Fruit fly (Drosophila melanogaster) Kc167 (cell line): ENCODE measurements around the gene CG32669.

Experiments used
- Myc ChIP-seq: fragments of >200 bp; optimal IDR thresholded peaks from 2 replicates; lab custom pipeline; 2017; ENCODE audit warnings: missing external identifiers
- Sin3A ChIP-seq: fragments of >200 bp; optimal IDR thresholded peaks from 2 replicates; lab custom pipeline; 2018; ENCODE audit warnings: missing external identifiers
- h ChIP-seq: fragments of >200 bp; optimal IDR thresholded peaks from 3 replicates; lab custom pipeline; 2018; ENCODE audit warnings: missing external identifiers
- insv ChIP-seq: fragments of >200 bp; optimal IDR thresholded peaks from 3 replicates; lab custom pipeline; 2018; ENCODE audit warnings: missing external identifiers
- psq ChIP-seq: fragments of >200 bp; optimal IDR thresholded peaks from 2 replicates; lab custom pipeline; 2017; ENCODE audit warnings: missing external identifiers
- ttk ChIP-seq: sonication (Bioruptor generic); optimal IDR thresholded peaks from 2 replicates; lab custom pipeline; 2017; ENCODE audit warnings: missing external identifiers

The CG32669 gene

DNA sequence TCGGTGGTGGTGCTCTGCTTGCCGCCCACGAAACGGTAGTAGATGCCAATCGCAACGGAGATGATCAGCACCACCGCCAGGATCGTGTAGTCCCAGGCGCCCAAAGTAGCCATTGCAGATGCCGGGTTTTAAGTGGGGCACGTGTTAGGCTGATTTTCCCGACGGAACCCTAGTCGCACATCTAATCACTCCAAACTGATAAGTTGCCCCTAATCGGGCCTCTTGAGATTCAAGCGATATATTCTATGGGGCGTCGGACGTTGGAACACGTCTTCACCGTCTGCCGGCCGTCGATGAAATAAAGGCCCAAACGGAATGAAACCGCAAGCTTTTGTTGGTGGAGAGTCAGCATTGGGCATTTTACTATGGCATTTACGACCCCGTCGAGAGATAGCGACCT is at the start of gene CG32669:
Gene CG32669, minus strand, starts transcription at position 275 of the 400 bp plus-strand sequence.
- TF ChIP-seq insv (no peak), Sin3A (no peak), psq (lab: Kevin White, UChicago) (no peak), ttk (lab: Kevin White, UChicago) (no peak), Myc (no peak), h (lab: Kevin White, UChicago) (no peak)

DNA sequence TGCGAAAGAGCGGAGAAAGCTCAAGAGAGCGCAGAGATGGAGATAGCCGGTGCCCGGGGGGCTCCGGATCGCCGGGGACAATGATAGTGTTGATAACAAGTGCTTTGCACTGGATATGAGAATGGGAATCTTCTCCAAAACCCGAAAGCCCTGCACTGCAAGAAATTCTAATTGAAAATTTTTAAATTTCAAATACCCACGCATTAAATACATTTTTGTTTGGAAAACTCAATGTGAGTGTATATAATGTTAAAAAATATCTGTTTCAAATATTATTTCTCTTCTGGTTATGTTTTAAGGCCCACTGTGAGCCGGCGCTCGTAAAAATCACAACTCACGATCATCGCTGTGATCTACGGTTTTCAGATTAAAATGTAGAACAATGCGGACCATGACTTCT is 48.3 kb upstream of the CG32669 start:
- no peak for TF ChIP-seq h (lab: Kevin White, UChicago)
- no peak for TF ChIP-seq psq (lab: Kevin White, UChicago)
- TF ChIP-seq Myc: no peak
- TF ChIP-seq Sin3A: no peak
- no peak for TF ChIP-seq ttk (lab: Kevin White, UChicago)
- no peak for TF ChIP-seq insv

DNA sequence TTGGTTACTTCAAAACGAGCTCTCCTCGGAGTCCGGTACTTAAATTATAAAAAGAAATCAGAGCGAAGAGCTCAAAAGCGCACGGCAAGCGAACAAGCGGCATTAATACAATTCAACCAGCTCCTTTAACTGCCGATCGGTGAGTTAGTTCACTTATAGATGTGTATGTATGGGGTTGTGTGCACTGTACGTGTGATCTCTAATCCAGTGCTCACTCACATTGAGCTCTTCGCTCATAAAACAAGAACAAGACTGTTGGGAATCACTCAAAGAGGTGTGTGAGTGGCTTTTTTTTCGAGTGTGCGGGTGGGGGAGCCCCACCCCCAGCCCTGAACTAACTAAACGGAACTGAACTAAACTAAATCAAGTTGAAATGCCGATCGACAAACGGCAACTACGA is 46.3 kb upstream of the CG32669 start, which contains the start of gene Ork1:
Gene Ork1, minus strand, starts transcription at position 101 of the 400 bp plus-strand sequence.
- TF ChIP-seq psq (lab: Kevin White, UChicago) (no peak), ttk (lab: Kevin White, UChicago) (no peak), h (lab: Kevin White, UChicago) (no peak), Sin3A (no peak), insv (no peak)

dm6 chrX:10889955-10890617 is 45.2 kb upstream of the CG32669 start:
- TF ChIP-seq Myc: no peak
- TF ChIP-seq insv: no peak
- TF ChIP-seq psq (lab: Kevin White, UChicago): no peak

DNA sequence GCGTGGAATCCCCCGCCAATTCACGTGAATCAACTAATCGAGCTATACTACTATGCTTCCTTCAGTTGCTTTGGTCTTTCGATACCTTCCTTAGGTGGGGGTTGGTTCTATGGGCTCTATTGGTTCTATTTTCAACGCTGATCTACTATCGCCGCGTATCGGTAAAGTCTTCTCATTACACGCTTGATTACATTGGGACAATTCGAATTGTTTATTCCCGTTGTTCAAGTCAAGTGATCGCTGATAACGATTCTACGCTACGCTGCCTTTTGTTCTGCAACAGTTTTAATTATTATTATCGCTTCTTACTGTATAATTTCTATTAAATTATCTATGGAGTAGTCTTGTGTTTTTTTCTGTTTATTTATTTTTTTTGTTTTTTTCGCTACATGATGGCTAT is 42.8 kb upstream of the CG32669 start:
- no peak for TF ChIP-seq Myc
- TF ChIP-seq h (lab: Kevin White, UChicago): no peak
- TF ChIP-seq Sin3A: no peak

DNA sequence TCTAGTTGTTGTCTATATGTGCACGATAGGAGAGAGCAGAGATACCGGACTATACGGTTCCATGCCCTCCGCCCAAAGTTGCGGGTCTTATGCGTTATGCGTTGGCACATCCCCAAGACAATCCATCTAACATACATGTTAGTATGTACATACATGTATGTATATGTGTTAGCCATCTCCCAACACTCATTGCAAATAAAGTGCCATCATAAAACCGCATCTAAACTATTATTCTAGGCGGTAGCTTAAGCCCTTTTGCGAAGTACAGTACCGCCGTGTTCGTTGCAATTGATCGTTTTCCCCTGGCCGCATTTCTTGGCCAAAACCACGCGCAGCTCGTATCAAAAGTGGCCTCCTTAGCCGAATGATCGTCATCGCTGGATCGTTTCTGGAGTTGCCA is 41.5 kb upstream of the CG32669 start:
- no peak for TF ChIP-seq psq (lab: Kevin White, UChicago)
- TF ChIP-seq insv: no peak
- TF ChIP-seq Myc: no peak
- TF ChIP-seq ttk (lab: Kevin White, UChicago): no peak
- TF ChIP-seq h (lab: Kevin White, UChicago): no peak
- TF ChIP-seq Sin3A: no peak

DNA sequence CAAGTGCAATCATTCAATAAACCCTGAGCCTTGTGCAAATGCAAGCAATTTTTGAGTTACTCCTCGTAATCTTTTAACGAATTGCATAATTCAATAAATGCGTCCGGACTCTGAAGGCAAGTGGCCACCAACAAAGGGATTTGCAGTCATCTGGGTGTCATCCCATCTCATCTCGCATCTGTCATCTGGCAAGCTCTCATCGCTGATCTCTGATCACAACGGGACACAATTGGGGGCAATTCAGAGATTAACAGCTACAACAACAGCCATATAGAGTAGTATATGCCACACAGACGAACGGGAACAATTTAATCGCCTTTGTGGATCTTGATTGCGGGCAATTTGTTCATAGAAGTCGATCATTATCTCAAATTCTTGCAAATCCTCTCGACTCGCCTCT is 38.9 kb upstream of the CG32669 start:
- TF ChIP-seq psq (lab: Kevin White, UChicago): no peak
- no peak for TF ChIP-seq Sin3A
- TF ChIP-seq Myc: no peak
- no peak for TF ChIP-seq insv
- no peak for TF ChIP-seq h (lab: Kevin White, UChicago)
- TF ChIP-seq ttk (lab: Kevin White, UChicago): no peak

dm6 chrX:10882786-10883185 is 37.9 kb upstream of the CG32669 start:
- TF ChIP-seq Myc (no peak), ttk (lab: Kevin White, UChicago) (no peak)

dm6 chrX:10877087-10877935 is 32.4 kb upstream of the CG32669 start, which contains the start of gene CG1637:
Gene CG1637 (minus strand): TSS chrX:10877893.
- TF ChIP-seq h (lab: Kevin White, UChicago) (no peak), ttk (lab: Kevin White, UChicago) (no peak), insv (no peak), Sin3A (no peak), psq (lab: Kevin White, UChicago) (no peak), Myc (no peak)

- no peak for TF ChIP-seq Sin3A
- TF ChIP-seq insv: no peak
- TF ChIP-seq Myc: no peak
- no peak for TF ChIP-seq ttk (lab: Kevin White, UChicago)
- TF ChIP-seq h (lab: Kevin White, UChicago): no peak
- no peak for TF ChIP-seq psq (lab: Kevin White, UChicago)
Observed at dm6 chrX:10876451-10876850, 31.6 kb upstream of the CG32669 start.

DNA sequence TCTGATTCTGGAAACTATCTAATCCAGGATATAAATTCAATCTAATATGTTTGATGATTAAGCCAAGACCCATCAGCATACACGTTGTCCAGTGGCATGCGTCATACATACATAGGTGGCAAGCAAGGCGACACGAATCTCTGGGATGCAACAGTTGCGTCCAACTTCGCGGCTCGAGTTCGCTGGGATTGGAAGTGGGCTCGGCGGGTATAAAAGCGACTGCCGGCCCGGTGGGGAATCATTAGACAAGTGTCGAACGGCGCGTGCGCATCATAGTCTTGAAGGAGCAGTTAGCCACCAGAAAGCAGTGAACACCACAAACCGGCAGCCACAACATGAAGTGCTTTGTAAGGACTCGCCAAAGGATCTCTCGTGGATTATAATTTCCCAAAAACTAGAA is 24.2 kb upstream of the CG32669 start, which contains the start of gene CG2157:
Gene CG2157, plus strand, starts transcription at position 240 of the 400 bp plus-strand sequence.
- TF ChIP-seq insv (no peak), Myc (no peak), Sin3A (no peak), psq (lab: Kevin White, UChicago) (no peak), h (lab: Kevin White, UChicago) (no peak), ttk (lab: Kevin White, UChicago) (no peak)

DNA sequence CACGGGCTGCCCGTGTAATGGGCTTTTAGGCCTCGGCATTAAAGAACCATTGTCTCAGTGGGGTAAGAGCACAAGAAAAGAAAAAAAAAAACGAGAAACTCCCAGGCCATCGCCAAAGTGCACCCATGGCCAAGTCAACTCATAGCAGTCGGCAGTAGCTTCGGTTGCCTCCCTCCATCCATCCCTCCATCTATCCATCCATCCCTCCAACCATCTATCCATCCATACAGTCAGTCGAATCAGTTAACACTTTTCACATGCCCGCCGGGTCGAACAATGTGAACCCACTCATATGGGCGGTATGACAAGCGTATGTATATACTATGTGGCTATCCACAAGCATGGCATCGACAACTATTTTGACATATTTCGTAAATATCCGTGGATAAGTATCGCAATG is 22.8 kb upstream of the CG32669 start:
- TF ChIP-seq Sin3A (no peak), Myc (no peak)

- TF ChIP-seq insv (no peak), h (lab: Kevin White, UChicago) (no peak), psq (lab: Kevin White, UChicago) (no peak), ttk (lab: Kevin White, UChicago) (no peak), Sin3A (no peak), Myc (no peak)
Observed at dm6 chrX:10865580-10866331, 20.9 kb upstream of the CG32669 start.
